Worm (Caenorhabditis elegans): ENCODE measurements around the gene E02C12.19.
A peak's percentile ranks its signal among the peaks of the same experiment; 100 is the strongest.

ce11 chrV:9343629-9344624, 32.4 kb downstream of the E02C12.19 start, which contains the start of gene tos-1:
- peak; percentile 100 for TF ChIP-seq cog-1 (tag; optimal IDR thresholded peaks at IDR 0.05)
- 0 out of 2 replicates have a peak, but pooled peaks have one; percentile 15 for TF ChIP-seq T22C8.4 (GFP tag; IDR thresholded peaks at IDR 0.05)
- TF ChIP-seq ztf-29 (GFP tag; IDR thresholded peaks at IDR 0.05): peak; percentile 77
